Worm (Caenorhabditis elegans): Measurements from ENCODE around the gene col-40.

DNA sequence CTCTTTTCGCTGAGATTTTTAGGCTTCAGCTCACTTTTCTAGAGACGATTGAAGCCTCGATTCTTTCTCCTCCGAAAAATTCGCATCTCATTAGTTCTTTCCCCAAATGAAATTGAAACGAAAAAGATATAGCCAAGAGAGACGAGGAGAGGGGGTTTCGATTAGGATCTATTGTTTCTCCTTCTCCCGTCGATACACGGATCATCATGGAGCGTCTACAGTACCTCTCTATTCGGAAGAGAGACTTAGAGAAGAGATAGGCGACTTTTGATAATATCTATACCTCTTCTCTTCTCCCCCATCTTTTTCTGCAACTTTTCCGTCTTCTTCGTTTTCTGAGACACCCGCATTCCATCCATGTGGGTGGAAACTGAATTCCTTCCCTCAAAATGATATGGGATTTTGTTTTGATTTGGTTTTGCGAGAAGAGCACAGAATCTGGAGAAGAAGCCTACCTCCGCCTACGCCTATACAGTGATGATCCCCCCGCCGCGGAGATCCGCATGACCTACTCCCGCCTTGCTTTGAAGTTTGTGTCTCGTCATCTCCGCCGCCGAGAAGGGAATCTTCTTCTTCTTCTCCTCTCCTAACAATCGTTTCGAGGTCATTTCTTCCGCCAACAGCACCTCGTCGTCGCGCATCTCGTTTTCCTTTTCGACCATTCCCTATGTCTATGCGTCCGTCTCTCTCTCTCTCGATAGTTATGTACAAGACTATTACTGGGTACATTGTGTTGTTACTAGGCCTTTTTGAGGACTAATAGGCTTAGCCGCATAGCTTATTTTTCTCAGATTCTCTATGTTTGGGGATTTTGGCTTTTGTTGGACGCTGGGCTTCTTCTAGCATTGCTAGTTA, 35.2 kb upstream of the col-40 start:
- TF ChIP-seq ceh-13 (GFP tag; optimal IDR thresholded peaks at IDR 0.05) (no peak), sea-1 (GFP tag; conservative IDR thresholded peaks at IDR 0.05) (no peak), ama-1 (optimal IDR thresholded peaks at IDR 0.05) (no peak), pes-1 (GFP tag; IDR thresholded peaks at IDR 0.05) (no peak)

Data from whole organism, early embryonic.